Fruit fly (Drosophila melanogaster): ENCODE data around the gene mtrm.
A peak's percentile ranks its signal among the peaks of the same experiment; 100 is the strongest.

The mtrm gene

DNA sequence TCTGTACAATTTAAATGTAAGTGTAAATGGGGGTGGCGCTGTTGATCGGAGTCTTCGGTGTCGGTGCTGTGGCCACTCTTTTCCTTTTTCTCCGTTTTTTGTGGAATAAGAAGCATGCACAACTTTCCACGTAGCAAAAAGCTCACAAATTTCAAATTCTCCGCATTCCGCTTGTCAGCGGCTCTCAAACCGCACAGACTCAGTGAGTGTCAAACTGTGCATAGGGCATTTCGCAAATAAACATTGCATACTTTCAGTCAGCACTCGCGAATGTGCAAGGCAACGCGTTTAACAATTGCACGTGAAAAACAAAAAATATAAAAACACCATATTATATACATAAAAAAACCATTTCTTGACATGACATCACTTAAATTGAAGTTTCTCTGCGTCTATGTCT lies 17.9 kb upstream of the mtrm start:
- no peak for TF ChIP-seq Pif1B (GFP tag; optimal IDR thresholded peaks at IDR 0.05)
- peak; percentile 79 for TF ChIP-seq D1 (tag; optimal IDR thresholded peaks at IDR 0.05)
- 0 out of 2 replicates have a peak, but pooled peaks have one; percentile 15 for TF ChIP-seq CG32121 (GFP tag; IDR thresholded peaks at IDR 0.05)
- no peak for TF ChIP-seq CG10348 (GFP tag; IDR thresholded peaks at IDR 0.05)
- no peak for TF ChIP-seq rn (GFP tag; IDR thresholded peaks at IDR 0.05)
- TF ChIP-seq fd96Ca (GFP tag; IDR thresholded peaks at IDR 0.05), result no peak; the same call in 2 of the 3 replicates
- no peak for TF ChIP-seq gl (tag; optimal IDR thresholded peaks at IDR 0.05)
- TF ChIP-seq Pif1A (GFP tag; optimal IDR thresholded peaks at IDR 0.05), result no peak
- no peak for TF ChIP-seq CG13204 (GFP tag; optimal IDR thresholded peaks at IDR 0.05)
- TF ChIP-seq CG12605 (GFP tag; IDR thresholded peaks at IDR 0.05), result no peak
- TF ChIP-seq CG34367 (tag; optimal IDR thresholded peaks at IDR 0.05), result no peak
- no peak for TF ChIP-seq EcR (GFP tag; optimal IDR thresholded peaks at IDR 0.05)
- TF ChIP-seq CG17806 (tag; optimal IDR thresholded peaks at IDR 0.05), result no peak
- TF ChIP-seq CG9948 (tag; optimal IDR thresholded peaks at IDR 0.05), result no peak
- no peak for TF ChIP-seq CG14655 (GFP tag; optimal IDR thresholded peaks at IDR 0.05)
- no peak for TF ChIP-seq Snoo (tag; optimal IDR thresholded peaks at IDR 0.05)
- TF ChIP-seq Ets98B (GFP tag; IDR thresholded peaks at IDR 0.05), result peak; percentile 27; the same call in 1 of the 2 replicates
- TF ChIP-seq CG4496 (GFP tag; IDR thresholded peaks at IDR 0.05), result no peak
- TF ChIP-seq CG15710 (tag; optimal IDR thresholded peaks at IDR 0.05), result no peak
- no peak for TF ChIP-seq CG8159 (tag; optimal IDR thresholded peaks at IDR 0.05)
- no peak for TF ChIP-seq CG8301 (tag; optimal IDR thresholded peaks at IDR 0.05)

DNA sequence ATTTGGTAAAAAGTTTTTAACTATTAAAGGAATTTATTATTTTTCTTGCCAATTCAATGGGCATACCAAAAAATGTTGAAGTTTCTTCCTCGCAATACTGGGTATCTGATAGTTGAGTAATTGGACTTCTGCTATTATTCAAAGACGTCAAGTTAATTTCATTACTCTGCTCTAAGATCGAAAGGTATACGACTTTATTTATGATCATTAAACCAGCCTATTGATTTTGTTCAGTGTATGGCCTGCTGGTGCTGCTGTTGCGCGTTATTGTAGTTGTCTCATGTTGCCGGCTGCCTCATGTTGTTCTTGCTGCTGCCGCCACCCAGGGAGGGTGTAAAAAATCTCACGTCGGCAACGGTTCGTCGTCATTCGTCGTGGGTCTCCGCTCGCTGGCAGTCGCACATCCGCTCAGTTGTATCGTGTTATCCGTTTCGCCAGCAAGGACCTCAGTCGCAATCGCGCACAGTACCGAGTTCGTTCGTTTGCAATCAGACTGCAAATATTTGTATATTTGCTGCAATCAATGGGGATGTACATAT lies 17.1 kb upstream of the mtrm start, which contains the start of gene CG7120:
Gene CG7120 (plus strand): TSS at position 371 of the 539 bp plus-strand sequence.
- TF ChIP-seq Pif1A (GFP tag; optimal IDR thresholded peaks at IDR 0.05) (peak; percentile 32), CG15710 (tag; optimal IDR thresholded peaks at IDR 0.05) (no peak), CG17806 (tag; optimal IDR thresholded peaks at IDR 0.05) (no peak), Pif1B (GFP tag; optimal IDR thresholded peaks at IDR 0.05) (peak; percentile 32), Ets98B (GFP tag; IDR thresholded peaks at IDR 0.05) (0 out of 2 replicates have a peak, but pooled peaks have one; percentile 5), CG14655 (GFP tag; optimal IDR thresholded peaks at IDR 0.05) (peak; percentile 64), CG34367 (tag; optimal IDR thresholded peaks at IDR 0.05) (peak; percentile 26), fd96Ca (GFP tag; IDR thresholded peaks at IDR 0.05) (peak; percentile 43; the same call in 1 of the 3 replicates), CG4496 (GFP tag; IDR thresholded peaks at IDR 0.05) (peak; percentile 29; the same call in 1 of the 3 replicates), CG8159 (tag; optimal IDR thresholded peaks at IDR 0.05) (peak; percentile 53), CG8301 (tag; optimal IDR thresholded peaks at IDR 0.05) (peak; percentile 60), Snoo (tag; optimal IDR thresholded peaks at IDR 0.05) (no peak), CG9948 (tag; optimal IDR thresholded peaks at IDR 0.05) (peak; percentile 31)

DNA sequence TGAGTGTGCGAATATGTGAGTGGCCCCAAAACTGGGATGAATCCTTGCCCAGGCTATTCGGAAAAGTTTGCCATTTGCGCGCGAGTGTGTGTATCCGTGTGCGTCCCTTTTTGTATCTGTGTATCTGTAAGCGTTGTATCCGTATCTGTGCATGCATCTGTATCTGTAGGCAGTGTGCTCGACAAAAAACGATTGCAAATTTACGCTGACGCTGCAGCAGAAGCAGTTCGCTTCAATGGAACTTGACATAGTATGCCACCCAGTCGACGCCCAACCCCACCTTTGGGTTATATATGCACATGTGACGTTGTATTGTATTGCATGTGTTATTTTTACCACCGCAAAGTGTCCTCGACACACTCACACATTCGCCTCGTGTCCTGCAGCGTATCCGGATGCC lies 16.6 kb upstream of the mtrm start:
- TF ChIP-seq Ets98B (GFP tag; IDR thresholded peaks at IDR 0.05), result no peak
- TF ChIP-seq EcR (GFP tag; optimal IDR thresholded peaks at IDR 0.05), result no peak
- no peak for TF ChIP-seq CG32121 (GFP tag; IDR thresholded peaks at IDR 0.05)
- TF ChIP-seq CG8159 (tag; optimal IDR thresholded peaks at IDR 0.05), result no peak
- TF ChIP-seq Pif1B (GFP tag; optimal IDR thresholded peaks at IDR 0.05), result no peak
- TF ChIP-seq CG12605 (GFP tag; IDR thresholded peaks at IDR 0.05), result no peak
- TF ChIP-seq CG13204 (GFP tag; optimal IDR thresholded peaks at IDR 0.05), result no peak
- no peak for TF ChIP-seq CG14655 (GFP tag; optimal IDR thresholded peaks at IDR 0.05)
- no peak for TF ChIP-seq CG9948 (tag; optimal IDR thresholded peaks at IDR 0.05)
- TF ChIP-seq CG34367 (tag; optimal IDR thresholded peaks at IDR 0.05), result no peak

DNA sequence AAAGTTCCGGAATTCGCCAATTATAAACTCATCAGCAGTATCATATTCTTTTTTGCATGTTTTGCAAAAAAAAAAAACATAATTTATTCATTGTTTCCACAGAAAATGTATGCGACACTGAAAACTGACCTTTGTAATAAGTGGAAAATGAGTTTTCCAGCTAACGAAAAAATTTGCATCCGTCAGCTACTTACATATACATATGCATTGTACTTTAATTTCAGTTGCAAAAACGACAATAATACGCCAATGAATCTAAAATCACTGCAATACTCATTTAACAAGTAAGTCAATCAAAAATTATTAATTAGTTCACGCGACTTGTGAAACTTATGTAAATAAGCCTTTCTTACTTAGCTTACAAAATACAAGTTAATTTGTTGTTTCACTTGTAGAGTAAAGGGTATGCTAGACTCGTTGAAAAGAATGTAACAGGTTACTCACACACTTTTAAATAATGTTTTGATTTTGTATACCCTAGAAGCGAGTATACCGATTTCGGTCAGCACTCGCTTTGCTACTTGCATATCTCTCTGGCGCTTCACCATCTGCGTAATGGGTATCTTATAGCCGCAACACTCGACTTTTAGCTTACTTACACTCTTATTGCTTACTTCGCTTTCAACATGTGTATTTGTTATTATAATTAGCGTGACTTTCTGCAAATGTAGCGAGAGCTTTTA lies 13.9 kb upstream of the mtrm start:
- no peak for TF ChIP-seq CG13204 (GFP tag; optimal IDR thresholded peaks at IDR 0.05)
- no peak for TF ChIP-seq Pif1A (GFP tag; optimal IDR thresholded peaks at IDR 0.05)
- TF ChIP-seq fd96Ca (GFP tag; IDR thresholded peaks at IDR 0.05), result peak; percentile 86
- peak; percentile 84 for TF ChIP-seq Ets98B (GFP tag; IDR thresholded peaks at IDR 0.05)
- TF ChIP-seq CG12605 (GFP tag; IDR thresholded peaks at IDR 0.05), result peak; percentile 65
- peak; percentile 81 for TF ChIP-seq Snoo (tag; optimal IDR thresholded peaks at IDR 0.05)
- no peak for TF ChIP-seq Pif1B (GFP tag; optimal IDR thresholded peaks at IDR 0.05)
- TF ChIP-seq D1 (tag; optimal IDR thresholded peaks at IDR 0.05), result no peak
- TF ChIP-seq CG34367 (tag; optimal IDR thresholded peaks at IDR 0.05), result peak; percentile 72
- TF ChIP-seq CG15710 (tag; optimal IDR thresholded peaks at IDR 0.05), result peak; percentile 84
- TF ChIP-seq CG9948 (tag; optimal IDR thresholded peaks at IDR 0.05), result peak; percentile 66
- peak; percentile 63; the same call in 1 of the 2 replicates for TF ChIP-seq rn (GFP tag; IDR thresholded peaks at IDR 0.05)
- peak; percentile 75 for TF ChIP-seq gl (tag; optimal IDR thresholded peaks at IDR 0.05)
- no peak for TF ChIP-seq EcR (GFP tag; optimal IDR thresholded peaks at IDR 0.05)
- peak; percentile 77 for TF ChIP-seq CG17806 (tag; optimal IDR thresholded peaks at IDR 0.05)
- TF ChIP-seq CG8301 (tag; optimal IDR thresholded peaks at IDR 0.05), result no peak
- TF ChIP-seq CG14655 (GFP tag; optimal IDR thresholded peaks at IDR 0.05), result no peak
- TF ChIP-seq CG4496 (GFP tag; IDR thresholded peaks at IDR 0.05), result peak; percentile 86
- peak; percentile 86 for TF ChIP-seq CG32121 (GFP tag; IDR thresholded peaks at IDR 0.05)
- TF ChIP-seq CG10348 (GFP tag; IDR thresholded peaks at IDR 0.05), result no peak
- TF ChIP-seq CG8159 (tag; optimal IDR thresholded peaks at IDR 0.05), result no peak

- TF ChIP-seq CG14655 (GFP tag; optimal IDR thresholded peaks at IDR 0.05), result no peak
- TF ChIP-seq CG15710 (tag; optimal IDR thresholded peaks at IDR 0.05), result no peak
- TF ChIP-seq CG13204 (GFP tag; optimal IDR thresholded peaks at IDR 0.05), result no peak
- no peak for TF ChIP-seq Pif1B (GFP tag; optimal IDR thresholded peaks at IDR 0.05)
- TF ChIP-seq CG4496 (GFP tag; IDR thresholded peaks at IDR 0.05), result peak; percentile 27; the same call in 1 of the 3 replicates
- no peak for TF ChIP-seq D1 (tag; optimal IDR thresholded peaks at IDR 0.05)
Measured at dm6 chr3L:8405123-8405522, 7.7 kb upstream of the mtrm start, which contains the start of the genes Tpt, mkg-p and CG13667. Tpt (minus strand) TSS chr3L:8405277. mkg-p (minus strand) TSS chr3L:8405277. CG13667 (plus strand) TSS chr3L:8405454.
